Worm (Caenorhabditis elegans) whole organism, late embryonic: ENCODE data around the gene gpc-1.

ENCODE experiments used
- C38D4.7 ChIP-seq: fragments of 200-800 bp; sonication (Bioruptor generic); optimal IDR thresholded peaks from 2 replicates; lab custom pipeline; 2018; ENCODE audit warnings: mild to moderate bottlenecking, missing genetic modification characterization, moderate library complexity, missing compliant biosample characterization
- F13H6.1 ChIP-seq: sonication (generic microtip); optimal IDR thresholded peaks from 2 replicates; lab custom pipeline; 2016; ENCODE audit warnings: missing genetic modification characterization, missing compliant biosample characterization
- T23F11.4 ChIP-seq: fragments of 200-800 bp; sonication (Bioruptor generic); optimal IDR thresholded peaks from 2 replicates; lab custom pipeline; 2018; ENCODE audit warnings: mild to moderate bottlenecking, missing genetic modification characterization, missing compliant biosample characterization
- ahr-1 ChIP-seq: sonication (generic microtip); optimal IDR thresholded peaks from 2 replicates; lab custom pipeline; 2016; ENCODE audit warnings: missing genetic modification characterization, missing compliant biosample characterization
- ceh-18 ChIP-seq: sonication (generic microtip); optimal IDR thresholded peaks from 2 replicates; lab custom pipeline; 2016; ENCODE audit warnings: missing genetic modification characterization, missing compliant biosample characterization
- ceh-19 ChIP-seq: fragments of 200-800 bp; sonication (Bioruptor generic); optimal IDR thresholded peaks from 2 replicates; lab custom pipeline; 2018; ENCODE audit warnings: mild to moderate bottlenecking, missing genetic modification characterization, missing compliant biosample characterization
- ceh-2 ChIP-seq: sonication (generic microtip); optimal IDR thresholded peaks from 2 replicates; lab custom pipeline; 2016; ENCODE audit warnings: missing genotype, missing genetic modification characterization, missing compliant biosample characterization
- ceh-24 ChIP-seq: sonication (generic microtip); optimal IDR thresholded peaks from 2 replicates; lab custom pipeline; 2016; ENCODE audit warnings: mild to moderate bottlenecking, missing genetic modification characterization, missing compliant biosample characterization
- ceh-31 ChIP-seq: sonication (generic microtip); optimal IDR thresholded peaks from 2 replicates; lab custom pipeline; 2016; ENCODE audit warnings: missing genetic modification characterization, missing compliant biosample characterization
- ceh-45 ChIP-seq: fragments of 200-800 bp; sonication (Bioruptor generic); IDR thresholded peaks from 2 replicates; pipeline ENCODE4 v1.3.6; 2022; ENCODE audit warnings: missing genetic modification reagents, missing genetic modification characterization, missing compliant biosample characterization
- ceh-48 ChIP-seq: sonication (generic microtip); optimal IDR thresholded peaks from 2 replicates; lab custom pipeline; 2016; ENCODE audit warnings: missing genetic modification characterization, inconsistent platforms, missing compliant biosample characterization
- ceh-6 ChIP-seq: fragments of 200-800 bp; sonication (Bioruptor generic); optimal IDR thresholded peaks from 2 replicates; lab custom pipeline; 2018; ENCODE audit warnings: mild to moderate bottlenecking, missing genetic modification characterization, missing compliant biosample characterization
- dmd-4 ChIP-seq: sonication (generic microtip); optimal IDR thresholded peaks from 2 replicates; lab custom pipeline; 2016; ENCODE audit warnings: borderline replicate concordance, missing genetic modification characterization, missing compliant biosample characterization
- dve-1 ChIP-seq: sonication (generic microtip); optimal IDR thresholded peaks from 2 replicates; lab custom pipeline; 2017; ENCODE audit warnings: antibody characterized with exemption, mild to moderate bottlenecking, missing genetic modification characterization, missing compliant biosample characterization
- ets-4 ChIP-seq: sonication (generic microtip); optimal IDR thresholded peaks from 2 replicates; lab custom pipeline; 2016; ENCODE audit warnings: missing genetic modification characterization, missing compliant biosample characterization
- fkh-10 ChIP-seq: fragments of 150-350 bp; optimal IDR thresholded peaks from 2 replicates; lab custom pipeline; 2014; ENCODE audit warnings: missing biosample characterization, missing genetic modification reagents, missing genetic modification characterization
- fkh-6 ChIP-seq: sonication (generic microtip); optimal IDR thresholded peaks from 2 replicates; lab custom pipeline; 2016; ENCODE audit warnings: missing genetic modification characterization, missing compliant biosample characterization
- gmeb-2 ChIP-seq: sonication (generic microtip); optimal IDR thresholded peaks from 2 replicates; lab custom pipeline; 2016; ENCODE audit warnings: missing genetic modification characterization, inconsistent platforms, missing compliant biosample characterization
- hlh-15 ChIP-seq: sonication (generic microtip); optimal IDR thresholded peaks from 2 replicates; lab custom pipeline; 2016; ENCODE audit warnings: missing genetic modification characterization, missing compliant biosample characterization
- hlh-30 ChIP-seq: sonication (generic microtip); optimal IDR thresholded peaks from 2 replicates; lab custom pipeline; 2017; ENCODE audit warnings: antibody characterized with exemption, missing genetic modification characterization, missing compliant biosample characterization; ENCODE audit not compliant: insufficient read depth
- hlh-6 ChIP-seq: sonication (generic microtip); optimal IDR thresholded peaks from 2 replicates; lab custom pipeline; 2016; ENCODE audit warnings: missing genotype, missing genetic modification characterization, missing compliant biosample characterization
- lim-6 ChIP-seq: sonication (generic microtip); optimal IDR thresholded peaks from 2 replicates; lab custom pipeline; 2016; ENCODE audit warnings: missing genetic modification characterization, missing compliant biosample characterization
- madf-2 ChIP-seq: sonication (generic microtip); optimal IDR thresholded peaks from 2 replicates; lab custom pipeline; 2017; ENCODE audit warnings: missing genetic modification characterization, missing compliant biosample characterization
- mec-3 ChIP-seq: sonication (generic microtip); optimal IDR thresholded peaks from 2 replicates; lab custom pipeline; 2016; ENCODE audit warnings: borderline replicate concordance, missing genetic modification characterization, missing compliant biosample characterization
- nfya-1 ChIP-seq: sonication (generic microtip); optimal IDR thresholded peaks from 2 replicates; lab custom pipeline; 2017; ENCODE audit warnings: missing genetic modification characterization, mild to moderate bottlenecking, missing compliant biosample characterization, antibody characterized with exemption, moderate library complexity
- npax-4 ChIP-seq: sonication (generic microtip); optimal IDR thresholded peaks from 2 replicates; lab custom pipeline; 2016; ENCODE audit warnings: missing genetic modification characterization, missing compliant biosample characterization
- odd-2 ChIP-seq: sonication (generic microtip); optimal IDR thresholded peaks from 2 replicates; lab custom pipeline; 2017; ENCODE audit warnings: antibody characterized with exemption, mild to moderate bottlenecking, missing genetic modification characterization, missing compliant biosample characterization
- pha-2 ChIP-seq: sonication (generic microtip); optimal IDR thresholded peaks from 2 replicates; lab custom pipeline; 2017; ENCODE audit warnings: mild to moderate bottlenecking, missing genetic modification characterization, missing compliant biosample characterization
- pha-4 ChIP-seq: fragments of 150-350 bp; optimal IDR thresholded peaks from 2 replicates; lab custom pipeline; 2018; ENCODE audit warnings: missing biosample characterization, missing genetic modification reagents, missing genetic modification characterization
- pros-1 ChIP-seq: fragments of 150-350 bp; optimal IDR thresholded peaks from 2 replicates; lab custom pipeline; 2014; ENCODE audit warnings: missing biosample characterization, missing genetic modification reagents, missing genetic modification characterization
- rnt-1 ChIP-seq: sonication (generic microtip); optimal IDR thresholded peaks from 2 replicates; lab custom pipeline; 2016; ENCODE audit warnings: missing genetic modification characterization, missing compliant biosample characterization
- sdc-2 ChIP-seq: sonication (generic microtip); optimal IDR thresholded peaks from 2 replicates; lab custom pipeline; 2016; ENCODE audit warnings: missing genotype, missing genetic modification characterization, missing compliant biosample characterization
- syd-9 ChIP-seq: sonication (generic microtip); optimal IDR thresholded peaks from 2 replicates; lab custom pipeline; 2016; ENCODE audit warnings: mild to moderate bottlenecking, missing genetic modification characterization, moderate library complexity, missing compliant biosample characterization
- tbx-2 ChIP-seq: sonication (generic microtip); optimal IDR thresholded peaks from 2 replicates; lab custom pipeline; 2016; ENCODE audit warnings: missing genetic modification characterization, missing compliant biosample characterization
- tbx-7 ChIP-seq: sonication (generic microtip); optimal IDR thresholded peaks from 2 replicates; lab custom pipeline; 2016; ENCODE audit warnings: missing genotype, missing genetic modification characterization, missing compliant biosample characterization
- ttx-3 ChIP-seq: sonication (generic microtip); optimal IDR thresholded peaks from 2 replicates; lab custom pipeline; 2016; ENCODE audit warnings: missing genetic modification reagents, missing genetic modification characterization, missing compliant biosample characterization
- unc-3 ChIP-seq, 2 experiments: fragments of 200-800 bp in 1 of 2; sonication (Bioruptor generic) in 1 of 2; sonication (generic microtip) in 1 of 2; conservative IDR thresholded peaks in 1 of 2; optimal IDR thresholded peaks in 1 of 2; 2 replicates each; pipeline versions ENCODE4 v1.3.6 to Lab custom; 2016 to 2022; ENCODE audit warnings: missing compliant biosample characterization in 2 of 2, missing genetic modification characterization in 2 of 2, missing genetic modification reagents in 1 of 2
- unc-42 ChIP-seq: sonication (generic microtip); optimal IDR thresholded peaks from 2 replicates; lab custom pipeline; 2016; ENCODE audit warnings: missing genotype, missing genetic modification characterization, missing compliant biosample characterization
- unc-55 ChIP-seq: sonication (generic microtip); optimal IDR thresholded peaks from 2 replicates; lab custom pipeline; 2017; ENCODE audit warnings: missing biosample characterization, missing genetic modification reagents, missing genetic modification characterization
- unc-86 ChIP-seq: sonication (generic microtip); optimal IDR thresholded peaks from 2 replicates; lab custom pipeline; 2016; ENCODE audit warnings: missing genetic modification characterization, missing compliant biosample characterization
- ztf-16 ChIP-seq: sonication (generic microtip); optimal IDR thresholded peaks from 2 replicates; lab custom pipeline; 2017; ENCODE audit warnings: missing genetic modification characterization, missing compliant biosample characterization

Gene gpc-1

DNA sequence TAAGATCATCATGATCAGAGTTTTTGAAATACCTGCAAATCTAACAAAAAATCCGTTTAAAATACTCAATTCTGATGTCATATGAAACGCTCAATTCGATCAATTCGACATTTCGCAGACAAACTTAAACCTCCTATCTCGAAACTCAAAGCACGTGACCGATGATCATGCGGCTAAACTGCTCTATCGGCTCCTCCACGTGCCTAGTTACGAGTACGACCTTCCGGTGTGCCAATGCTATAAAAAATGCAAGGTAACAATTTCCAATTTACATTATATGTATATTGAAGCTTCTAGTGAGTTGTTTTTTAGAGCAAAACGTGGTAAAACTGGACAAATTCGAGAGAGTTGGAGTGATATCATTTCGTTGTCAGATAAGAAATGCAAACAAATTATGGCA, 26.4 kb upstream of the gpc-1 start:
- TF ChIP-seq hlh-30 (tag; lab: Kevin White, UChicago) (peak; percentile 26), C38D4.7 (GFP tag; lab: Kevin White, UChicago) (no peak)

DNA sequence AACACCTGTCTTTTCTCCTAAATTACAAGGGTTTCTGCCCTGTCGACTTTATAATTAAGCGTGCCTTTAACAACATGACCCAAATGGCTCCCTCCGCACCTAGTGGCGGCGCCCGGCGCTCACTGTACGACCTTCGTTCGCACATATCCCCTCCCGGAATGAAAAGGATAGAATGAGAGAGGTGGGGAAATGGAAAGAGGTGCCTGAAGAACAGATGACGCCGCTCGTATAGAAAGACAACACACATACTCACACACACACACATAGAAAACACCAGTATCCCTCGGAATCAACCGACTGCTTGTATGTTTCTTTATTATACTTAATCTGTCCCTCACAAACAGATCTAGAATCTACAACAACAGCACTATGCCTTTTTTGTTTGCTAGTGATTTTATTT, 25.1 kb upstream of the gpc-1 start:
- TF ChIP-seq ceh-31 = no peak
- no peak for TF ChIP-seq ceh-45
- no peak for TF ChIP-seq rnt-1 (tag; lab: Kevin White, UChicago)
- no peak for TF ChIP-seq ceh-18 (tag; lab: Kevin White, UChicago)
- no peak for TF ChIP-seq npax-4 (tag; lab: Kevin White, UChicago)
- TF ChIP-seq ceh-19 (GFP tag; lab: Kevin White, UChicago) = no peak
- no peak for TF ChIP-seq pha-2
- no peak for TF ChIP-seq syd-9 (tag; lab: Kevin White, UChicago)
- no peak for TF ChIP-seq unc-42 (tag; lab: Kevin White, UChicago)

DNA sequence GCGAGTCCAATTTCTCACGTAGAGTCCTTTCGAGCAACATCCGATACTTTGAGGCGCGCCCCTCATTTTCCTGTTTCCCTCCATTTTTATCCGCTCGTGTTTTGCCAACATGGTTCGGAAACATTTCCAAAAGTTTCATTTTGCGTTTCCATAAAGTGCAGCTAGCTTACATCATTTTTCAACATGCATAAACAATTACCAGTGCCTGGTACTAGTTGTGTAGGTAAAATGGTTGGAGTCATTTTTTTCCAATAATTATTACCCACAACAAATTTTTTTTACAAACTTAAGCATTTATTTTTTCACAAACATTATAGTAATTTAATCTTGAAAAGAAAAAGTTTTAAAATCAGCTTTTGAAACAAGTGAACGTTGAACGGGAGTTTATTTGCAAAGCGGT, 23.9 kb upstream of the gpc-1 start:
- TF ChIP-seq fkh-6 (no peak), tbx-7 (tag; lab: Kevin White, UChicago) (no peak)

DNA sequence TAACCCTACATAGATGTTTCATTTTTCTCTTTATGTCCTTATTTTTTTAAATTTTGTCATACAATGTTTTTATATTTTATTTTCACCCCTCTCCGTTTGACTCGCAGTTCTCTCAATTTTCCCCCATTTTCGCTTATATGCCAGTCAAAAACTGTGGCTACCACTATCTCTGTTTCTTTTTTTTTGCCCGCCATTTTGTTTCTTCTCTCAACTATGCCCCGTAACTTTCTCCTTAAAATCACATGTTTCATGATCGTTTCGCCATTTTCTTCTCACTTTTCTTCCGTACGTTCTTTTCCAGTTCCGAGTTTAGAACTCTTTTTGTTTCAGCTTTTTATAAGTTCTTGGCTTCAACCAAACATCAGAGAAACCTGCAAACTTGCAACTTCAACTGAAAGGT, 22.7 kb upstream of the gpc-1 start, which contains the start of gene pqn-18:
TSS of gene pqn-18 (plus strand) at position 331 of the 400 bp plus-strand sequence.
- TF ChIP-seq mec-3 (no peak), fkh-6 (no peak), ttx-3 (no peak), pros-1 (tag; lab: Kevin White, UChicago) (no peak), npax-4 (tag; lab: Kevin White, UChicago) (no peak), nfya-1 (no peak), ceh-48 (no peak), pha-4 (tag; lab: Kevin White, UChicago) (no peak)

DNA sequence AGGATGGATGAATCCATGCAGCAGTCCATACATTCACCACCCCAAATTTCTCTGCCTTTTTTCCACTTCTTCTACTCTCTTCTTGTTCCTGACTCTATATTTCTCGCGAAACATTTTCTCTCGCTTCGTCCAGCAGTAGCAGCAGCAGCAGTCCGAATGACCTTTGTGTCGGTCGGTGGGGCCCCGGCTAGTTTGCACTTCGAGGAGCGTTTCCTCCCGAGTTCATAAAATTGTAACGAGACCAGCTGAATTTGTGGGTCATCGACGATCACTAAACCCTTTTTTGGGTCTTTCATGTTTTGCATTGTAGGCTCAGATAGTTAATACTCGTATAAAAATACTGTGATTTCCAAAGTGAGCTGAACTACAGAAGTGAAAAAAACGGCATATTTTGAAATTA, 19.0 kb upstream of the gpc-1 start:
- TF ChIP-seq ceh-31 = peak; percentile 13
- TF ChIP-seq nfya-1 = no peak
- TF ChIP-seq sdc-2 (tag; lab: Kevin White, UChicago) = peak; percentile 12
- peak; percentile 23 for TF ChIP-seq tbx-2
- no peak for TF ChIP-seq ceh-19 (GFP tag; lab: Kevin White, UChicago)

DNA sequence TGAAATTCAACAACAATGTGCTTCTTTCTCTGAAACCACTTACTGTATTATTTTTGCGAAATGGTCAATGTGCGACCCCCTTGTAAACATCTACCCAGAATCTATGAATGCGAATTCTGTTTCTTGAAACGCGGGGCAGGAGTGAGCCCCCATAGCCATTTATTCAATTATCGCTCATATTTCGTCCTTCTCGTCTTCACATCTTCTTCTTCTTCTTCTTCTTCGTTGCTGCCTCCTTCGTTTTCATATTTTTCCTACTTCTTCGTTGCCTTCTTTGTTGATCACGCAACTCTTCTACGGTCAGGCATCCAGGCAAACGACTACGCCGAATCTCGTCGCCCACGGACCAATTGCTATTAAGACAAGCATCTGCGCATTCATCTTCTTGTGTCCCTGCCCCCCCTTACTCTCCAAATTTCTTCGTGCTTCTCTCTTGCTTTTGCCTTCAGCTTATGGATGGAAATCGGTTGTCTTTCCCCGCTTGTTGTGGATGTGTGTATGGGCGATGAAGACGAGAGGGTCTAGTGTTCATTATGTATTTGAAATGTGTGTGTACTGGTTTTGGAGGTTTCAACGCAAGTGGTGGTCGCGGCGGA, 17.4 kb upstream of the gpc-1 start:
- TF ChIP-seq unc-42 (tag; lab: Kevin White, UChicago) (peak; percentile 92), ztf-16 (no peak), ceh-31 (peak; percentile 32), fkh-10 (GFP tag; lab: Kevin White, UChicago) (no peak), rnt-1 (tag; lab: Kevin White, UChicago) (no peak), hlh-15 (no peak), ceh-24 (no peak), sdc-2 (tag; lab: Kevin White, UChicago) (peak; percentile 54), unc-55 (GFP tag; lab: Kevin White, UChicago) (no peak), unc-3 (GFP tag; conservative IDR thresholded peaks at IDR 0.05; lab: Robert Waterston, UW) (no peak), unc-3 (tag; optimal IDR thresholded peaks at IDR 0.05; lab: Kevin White, UChicago) (no peak), lim-6 (tag; lab: Kevin White, UChicago) (no peak), fkh-6 (peak; percentile 16), C38D4.7 (GFP tag; lab: Kevin White, UChicago) (peak; percentile 22), T23F11.4 (no peak), dmd-4 (tag; lab: Kevin White, UChicago) (no peak), tbx-2 (no peak), odd-2 (tag; lab: Kevin White, UChicago) (no peak), hlh-6 (tag; lab: Kevin White, UChicago) (no peak), ahr-1 (tag; lab: Kevin White, UChicago) (no peak), gmeb-2 (tag; lab: Kevin White, UChicago) (no peak), ceh-2 (tag; lab: Kevin White, UChicago) (no peak), madf-2 (no peak), dve-1 (tag; lab: Kevin White, UChicago) (no peak), ets-4 (tag; lab: Kevin White, UChicago) (no peak), ceh-6 (GFP tag; lab: Kevin White, UChicago) (no peak), unc-86 (tag; lab: Kevin White, UChicago) (no peak), ceh-19 (GFP tag; lab: Kevin White, UChicago) (no peak), F13H6.1 (no peak), pha-2 (no peak)
